Worm (Caenorhabditis elegans): ENCODE data around the gene lad-2.

lad-2 gene

ce11 chrIV:2997302-2997701 is 19.0 kb upstream of the lad-2 start (continued):
- TF ChIP-seq snpc-4 (GFP tag; optimal IDR thresholded peaks at IDR 0.05): no peak
- TF ChIP-seq snpc-4 (tag; optimal IDR thresholded peaks at IDR 0.05): no peak
- TF ChIP-seq zfh-2 (GFP tag; conservative IDR thresholded peaks at IDR 0.05): peak; percentile 90
- no peak for TF ChIP-seq cebp-1 (GFP tag; IDR thresholded peaks at IDR 0.05)
- TF ChIP-seq cebp-1 (tag; optimal IDR thresholded peaks at IDR 0.05): peak; percentile 11
- TF ChIP-seq B0019.2 (GFP tag; conservative IDR thresholded peaks at IDR 0.05): no peak

- TF ChIP-seq attf-3 (GFP tag; conservative IDR thresholded peaks at IDR 0.05) (no peak), B0019.2 (GFP tag; conservative IDR thresholded peaks at IDR 0.05) (no peak), Y67H2A.10 (GFP tag; conservative IDR thresholded peaks at IDR 0.05) (no peak), ztf-28 (GFP tag; IDR thresholded peaks at IDR 0.05) (no peak), pbrm-1 (GFP tag; IDR thresholded peaks at IDR 0.05) (no peak), nhr-179 (tag; optimal IDR thresholded peaks at IDR 0.05) (no peak), bed-2 (GFP tag; IDR thresholded peaks at IDR 0.05) (no peak), lsl-1 (GFP tag; optimal IDR thresholded peaks at IDR 0.05) (no peak), him-1 (tag; optimal IDR thresholded peaks at IDR 0.05) (no peak), ztf-22 (GFP tag; optimal IDR thresholded peaks at IDR 0.05) (no peak), chd-7 (tag; optimal IDR thresholded peaks at IDR 0.05) (no peak), F37B4.10 (GFP tag; IDR thresholded peaks at IDR 0.05) (no peak), F23B12.7 (tag; optimal IDR thresholded peaks at IDR 0.05; ENCODE audit: insufficient read depth) (no peak)
Observed at ce11 chrIV:2995372-2995771, 17.1 kb upstream of the lad-2 start, which contains the start of gene Y54G2A.26. Gene Y54G2A.26 (minus strand): TSS chrIV:2995472.

ce11 chrIV:2994883-2995282 is 16.6 kb upstream of the lad-2 start:
- TF ChIP-seq K12H6.12 (tag; optimal IDR thresholded peaks at IDR 0.05) (peak; percentile 1), lin-26 (GFP tag; IDR thresholded peaks at IDR 0.05) (no peak), zfh-2 (GFP tag; conservative IDR thresholded peaks at IDR 0.05) (0 out of 2 replicates have a peak, but pooled peaks have one; percentile 43), hmg-20 (GFP tag; IDR thresholded peaks at IDR 0.05) (no peak), mxl-1 (tag; optimal IDR thresholded peaks at IDR 0.05) (no peak), athp-1 (tag; optimal IDR thresholded peaks at IDR 0.05) (no peak), unc-130 (GFP tag; optimal IDR thresholded peaks at IDR 0.05) (no peak), tlf-1 (GFP tag; optimal IDR thresholded peaks at IDR 0.05) (no peak), efl-1 (GFP tag; optimal IDR thresholded peaks at IDR 0.05) (no peak), D2030.7 (GFP tag; IDR thresholded peaks at IDR 0.05) (no peak), ztf-18 (tag; optimal IDR thresholded peaks at IDR 0.05) (no peak), B0035.1 (tag; optimal IDR thresholded peaks at IDR 0.05) (no peak), attf-3 (GFP tag; conservative IDR thresholded peaks at IDR 0.05) (no peak), mcd-1 (GFP tag; IDR thresholded peaks at IDR 0.05) (peak; percentile 20; the same call in 1 of the 2 replicates)

ce11 chrIV:2993278-2993899 is 15.1 kb upstream of the lad-2 start:
- TF ChIP-seq ceh-91 (GFP tag; IDR thresholded peaks at IDR 0.05) (no peak), nhr-80 (tag; optimal IDR thresholded peaks at IDR 0.05) (no peak), aptf-3 (GFP tag; IDR thresholded peaks at IDR 0.05) (no peak), Y53G8AR.9 (GFP tag; conservative IDR thresholded peaks at IDR 0.05) (no peak), zim-3 (tag; optimal IDR thresholded peaks at IDR 0.05) (peak; percentile 37), athp-1 (tag; optimal IDR thresholded peaks at IDR 0.05) (no peak), hlh-12 (tag; optimal IDR thresholded peaks at IDR 0.05) (no peak), madf-6 (GFP tag; IDR thresholded peaks at IDR 0.05) (no peak), nhr-179 (tag; optimal IDR thresholded peaks at IDR 0.05) (no peak), F52B5.7 (tag; optimal IDR thresholded peaks at IDR 0.05) (peak; percentile 6), lin-35 (GFP tag; optimal IDR thresholded peaks at IDR 0.05) (no peak), C06A6.2 (GFP tag; conservative IDR thresholded peaks at IDR 0.05) (no peak), lsy-27 (tag; optimal IDR thresholded peaks at IDR 0.05; ENCODE audit: borderline replicate concordance, insufficient read depth) (no peak), bed-1 (GFP tag; IDR thresholded peaks at IDR 0.05) (no peak), ztf-28 (GFP tag; IDR thresholded peaks at IDR 0.05) (no peak), madf-10 (tag; optimal IDR thresholded peaks at IDR 0.05) (peak; percentile 92), sdz-38 (tag; optimal IDR thresholded peaks at IDR 0.05) (no peak), atf-7 (tag; optimal IDR thresholded peaks at IDR 0.05) (no peak)
